Fruit fly (Drosophila melanogaster) S2 (cell line): ENCODE results near the gene schuy.

Source experiments
- CG8478 ChIP-seq: fragments of >200 bp; optimal IDR thresholded peaks from 2 replicates; lab custom pipeline; 2018
- CTCF ChIP-seq, 2 experiments: fragments of >200 bp; optimal IDR thresholded peaks; 2 replicates each; lab custom pipeline; 2018

The schuy gene

dm6 chr3L:20028753-20029152 lies 42.9 kb downstream of the schuy start, which contains the start of gene Lamtor1:
TSS of gene Lamtor1 (minus strand) at chr3L:20029020.
- TF ChIP-seq CG8478 (no peak), CTCF (optimal IDR thresholded peaks at IDR 0.05; lab: Kevin White, UChicago) (no peak)

- no peak for TF ChIP-seq CG8478
- TF ChIP-seq CTCF (optimal IDR thresholded peaks at IDR 0.05; lab: Kevin White, UChicago) = no peak
Measured at dm6 chr3L:20036610-20037009, 50.7 kb downstream of the schuy start.
